Fruit fly (Drosophila melanogaster) whole organism, embryonic: ENCODE results near the gene Dis3.

Source experiments
- ATbp ChIP-seq: fragments of 200-800 bp; sonication (Bioruptor generic); optimal IDR thresholded peaks from 2 replicates; lab custom pipeline; 2017; ENCODE audit warnings: missing biosample characterization, mild to moderate bottlenecking, missing genetic modification characterization, missing genetic modification reagents
- Adf1 ChIP-seq: fragments of 200-800 bp; sonication (Bioruptor generic); IDR thresholded peaks from 2 replicates; pipeline ENCODE4 v1.3.6; 2022; ENCODE audit warnings: missing biosample characterization, missing genetic modification characterization
- Antp ChIP-seq: fragments of 200-800 bp; sonication (Bioruptor generic); optimal IDR thresholded peaks from 3 replicates; lab custom pipeline; 2016; ENCODE audit warnings: missing biosample characterization, missing genetic modification characterization
- B-H1 ChIP-seq: fragments of 200-800 bp; sonication (Bioruptor generic); IDR thresholded peaks from 3 replicates; pipeline ENCODE4 v1.3.6; 2022; ENCODE audit warnings: missing biosample characterization, missing genetic modification characterization
- BEAF-32 ChIP-seq: fragments of 200-800 bp; sonication (Bioruptor generic); optimal IDR thresholded peaks from 3 replicates; lab custom pipeline; 2017; ENCODE audit warnings: missing biosample characterization, missing genetic modification characterization, mild to moderate bottlenecking, moderate library complexity, missing genetic modification reagents
- CG10462 ChIP-seq: fragments of 200-800 bp; sonication (Bioruptor generic); optimal IDR thresholded peaks from 2 replicates; lab custom pipeline; 2016; ENCODE audit warnings: missing biosample characterization, missing genetic modification characterization
- CG11504 ChIP-seq: fragments of 200-800 bp; sonication (Bioruptor generic); optimal IDR thresholded peaks from 3 replicates; lab custom pipeline; 2019; ENCODE audit warnings: missing biosample characterization, mild to moderate bottlenecking, missing genetic modification characterization, moderate library complexity
- CG13287 ChIP-seq: fragments of 200-800 bp; sonication (Bioruptor generic); IDR thresholded peaks from 2 replicates; pipeline ENCODE4 v1.3.6; 2022; ENCODE audit warnings: missing biosample characterization, missing genetic modification characterization; ENCODE audit not compliant: partially characterized antibody
- CG14441 ChIP-seq: fragments of 200-800 bp; sonication (Bioruptor generic); IDR thresholded peaks from 2 replicates; pipeline ENCODE4 v1.3.6; 2022; ENCODE audit warnings: missing biosample characterization, missing genetic modification characterization
- CG16779 ChIP-seq: fragments of 200-800 bp; sonication (Bioruptor generic); IDR thresholded peaks from 2 replicates; pipeline ENCODE4 v1.3.6; 2022; ENCODE audit warnings: missing biosample characterization, missing genetic modification characterization
- CG16815 ChIP-seq: fragments of 200-800 bp; sonication (Bioruptor generic); optimal IDR thresholded peaks from 3 replicates; lab custom pipeline; 2017; ENCODE audit warnings: missing biosample characterization, mild to moderate bottlenecking, missing genetic modification characterization
- CG2712 ChIP-seq: fragments of 200-800 bp; optimal IDR thresholded peaks from 3 replicates; lab custom pipeline; 2019; ENCODE audit warnings: missing biosample characterization, mild to moderate bottlenecking, missing genetic modification characterization, moderate library complexity
- CG3407 ChIP-seq: fragments of 200-800 bp; sonication (Bioruptor generic); optimal IDR thresholded peaks from 2 replicates; lab custom pipeline; 2018; ENCODE audit warnings: missing biosample characterization, mild to moderate bottlenecking, missing genetic modification characterization
- CG3995 ChIP-seq: fragments of 200-800 bp; sonication (Bioruptor generic); optimal IDR thresholded peaks from 3 replicates; lab custom pipeline; 2016; ENCODE audit warnings: missing biosample characterization, missing genetic modification characterization
- CG5953 ChIP-seq: fragments of 200-800 bp; sonication (Bioruptor generic); IDR thresholded peaks from 2 replicates; pipeline ENCODE4 v1.3.6; 2022; ENCODE audit warnings: missing biosample characterization, missing genetic modification characterization
- CG8924 ChIP-seq: fragments of 200-800 bp; optimal IDR thresholded peaks from 3 replicates; lab custom pipeline; 2019; ENCODE audit warnings: missing biosample characterization, mild to moderate bottlenecking, missing genetic modification characterization, moderate library complexity
- CG8944 ChIP-seq: fragments of 200-800 bp; sonication (Bioruptor generic); optimal IDR thresholded peaks from 3 replicates; lab custom pipeline; 2016; ENCODE audit warnings: missing biosample characterization, missing genetic modification characterization
- Dll ChIP-seq: fragments of 200-800 bp; sonication (Bioruptor generic); IDR thresholded peaks from 4 replicates; pipeline ENCODE4 v1.3.6; 2022; ENCODE audit warnings: missing biosample characterization, missing genetic modification characterization; ENCODE audit not compliant: partially characterized antibody
- E2f2 ChIP-seq: fragments of 200-800 bp; sonication (Bioruptor generic); IDR thresholded peaks from 2 replicates; pipeline ENCODE4 v1.3.6; 2022; ENCODE audit warnings: missing biosample characterization, missing genetic modification characterization
- Fer1 ChIP-seq: fragments of 200-800 bp; sonication (Bioruptor generic); optimal IDR thresholded peaks from 2 replicates; lab custom pipeline; 2017; ENCODE audit warnings: missing biosample characterization, mild to moderate bottlenecking, missing genetic modification characterization
- Fer3 ChIP-seq: fragments of 200-800 bp; sonication (Bioruptor generic); optimal IDR thresholded peaks from 2 replicates; lab custom pipeline; 2018; ENCODE audit warnings: missing biosample characterization, mild to moderate bottlenecking, missing genetic modification characterization, moderate library complexity
- Hsf ChIP-seq: fragments of 200-800 bp; sonication (Bioruptor generic); optimal IDR thresholded peaks from 3 replicates; lab custom pipeline; 2016; ENCODE audit warnings: missing biosample characterization, missing genetic modification characterization
- Myb ChIP-seq: fragments of 200-800 bp; sonication (Bioruptor generic); optimal IDR thresholded peaks from 2 replicates; lab custom pipeline; 2016; ENCODE audit warnings: missing biosample characterization, missing genetic modification characterization
- NC2β ChIP-seq: fragments of 200-800 bp; sonication (Bioruptor generic); optimal IDR thresholded peaks from 2 replicates; lab custom pipeline; 2016; ENCODE audit warnings: missing biosample characterization, missing genetic modification characterization
- Poxn ChIP-seq: fragments of 200-800 bp; sonication (Bioruptor generic); IDR thresholded peaks from 2 replicates; pipeline ENCODE4 v1.3.6; 2022; ENCODE audit warnings: missing biosample characterization, missing genetic modification characterization
- Rx ChIP-seq: fragments of 200-800 bp; sonication (Bioruptor generic); IDR thresholded peaks from 2 replicates; pipeline ENCODE4 v1.3.6; 2022; ENCODE audit warnings: missing biosample characterization, missing genetic modification characterization
- Spps ChIP-seq: fragments of 200-800 bp; sonication (Bioruptor generic); optimal IDR thresholded peaks from 2 replicates; lab custom pipeline; 2018; ENCODE audit warnings: missing biosample characterization, mild to moderate bottlenecking, missing genetic modification characterization
- Vsx1 ChIP-seq: fragments of 200-800 bp; sonication (Bioruptor generic); optimal IDR thresholded peaks from 2 replicates; lab custom pipeline; 2017; ENCODE audit warnings: missing biosample characterization, mild to moderate bottlenecking, missing genetic modification characterization, missing genetic modification reagents
- YL-1 ChIP-seq: fragments of 200-800 bp; sonication (Bioruptor generic); optimal IDR thresholded peaks from 3 replicates; lab custom pipeline; 2017; ENCODE audit warnings: missing biosample characterization, mild to moderate bottlenecking, missing genetic modification characterization
- amos ChIP-seq: fragments of 200-800 bp; sonication (Bioruptor generic); IDR thresholded peaks from 2 replicates; pipeline ENCODE4 v1.3.6; 2022; ENCODE audit warnings: missing biosample characterization, missing genetic modification characterization; ENCODE audit not compliant: partially characterized antibody
- cad ChIP-seq: fragments of >200 bp; optimal IDR thresholded peaks from 2 replicates; lab custom pipeline; 2017; ENCODE audit warnings: missing biosample characterization, missing genetic modification characterization
- cas ChIP-seq: fragments of 200-800 bp; sonication (Bioruptor generic); IDR thresholded peaks from 2 replicates; pipeline ENCODE4 v1.3.6; 2022; ENCODE audit warnings: missing biosample characterization, missing genetic modification characterization
- cg ChIP-seq: fragments of 200-800 bp; sonication (Bioruptor generic); optimal IDR thresholded peaks from 3 replicates; lab custom pipeline; 2019; ENCODE audit warnings: missing biosample characterization, mild to moderate bottlenecking, missing genetic modification characterization, moderate library complexity
- eyg ChIP-seq: fragments of 200-800 bp; sonication (Bioruptor generic); optimal IDR thresholded peaks from 3 replicates; lab custom pipeline; 2016; ENCODE audit warnings: missing biosample characterization, missing genetic modification characterization
- fd96Cb ChIP-seq: fragments of 200-800 bp; sonication (Bioruptor generic); optimal IDR thresholded peaks from 2 replicates; lab custom pipeline; 2018; ENCODE audit warnings: missing biosample characterization, mild to moderate bottlenecking, missing genetic modification characterization, moderate library complexity
- ham ChIP-seq: fragments of 200-800 bp; sonication (Bioruptor generic); IDR thresholded peaks from 2 replicates; pipeline ENCODE4 v1.3.6; 2022; ENCODE audit warnings: missing biosample characterization, missing genetic modification characterization
- jumu ChIP-seq: fragments of 200-800 bp; sonication (Bioruptor generic); optimal IDR thresholded peaks from 3 replicates; lab custom pipeline; 2016; ENCODE audit warnings: missing biosample characterization, missing genetic modification characterization
- lab ChIP-seq: fragments of 200-800 bp; sonication (Bioruptor generic); optimal IDR thresholded peaks from 3 replicates; lab custom pipeline; 2017; ENCODE audit warnings: missing biosample characterization, missing genetic modification characterization, mild to moderate bottlenecking, moderate library complexity, missing genetic modification reagents
- luna ChIP-seq: fragments of 200-800 bp; sonication (Bioruptor generic); optimal IDR thresholded peaks from 2 replicates; lab custom pipeline; 2016; ENCODE audit warnings: missing biosample characterization, missing genetic modification characterization
- mld ChIP-seq: fragments of 200-800 bp; sonication (Bioruptor generic); IDR thresholded peaks from 3 replicates; pipeline ENCODE4 v1.3.6; 2022; ENCODE audit warnings: missing biosample characterization, missing genetic modification characterization; ENCODE audit not compliant: partially characterized antibody
- p53 ChIP-seq: fragments of 200-800 bp; sonication (Bioruptor generic); optimal IDR thresholded peaks from 2 replicates; lab custom pipeline; 2016; ENCODE audit warnings: missing biosample characterization, missing genetic modification characterization
- pan ChIP-seq, 4 experiments: fragments of >200 bp in 3 of 4; fragments of 200-800 bp in 1 of 4; sonication (Bioruptor generic) in 1 of 4; optimal IDR thresholded peaks in 3 of 4; IDR thresholded peaks in 1 of 4; 2 replicates each; pipeline versions ENCODE4 v1.3.6 to Lab custom; 2017 to 2022; ENCODE audit warnings: missing biosample characterization in 2 of 4, missing genetic modification characterization in 2 of 4, mixed read lengths in 1 of 4
- pita ChIP-seq: fragments of 200-800 bp; sonication (Bioruptor generic); optimal IDR thresholded peaks from 2 replicates; lab custom pipeline; 2017; ENCODE audit warnings: missing biosample characterization, mild to moderate bottlenecking, missing genetic modification characterization
- sim ChIP-seq: fragments of 200-800 bp; sonication (Bioruptor generic); IDR thresholded peaks from 2 replicates; pipeline ENCODE4 v1.3.6; 2022; ENCODE audit warnings: missing biosample characterization, missing genetic modification characterization
- sr ChIP-seq: fragments of 200-800 bp; sonication (Bioruptor generic); IDR thresholded peaks from 3 replicates; pipeline ENCODE4 v1.3.6; 2022; ENCODE audit warnings: missing biosample characterization, missing genetic modification characterization
- toy ChIP-seq: fragments of 200-800 bp; sonication (Bioruptor generic); IDR thresholded peaks from 2 replicates; pipeline ENCODE4 v1.3.6; 2022; ENCODE audit warnings: missing biosample characterization, missing genetic modification characterization
- trh ChIP-seq: fragments of 200-800 bp; sonication (Bioruptor generic); optimal IDR thresholded peaks from 2 replicates; lab custom pipeline; 2016; ENCODE audit warnings: missing biosample characterization, missing genetic modification characterization
- vnd ChIP-seq: fragments of 200-800 bp; sonication (Bioruptor generic); IDR thresholded peaks from 3 replicates; pipeline ENCODE4 v1.3.6; 2022; ENCODE audit warnings: missing biosample characterization, missing genetic modification characterization; ENCODE audit not compliant: partially characterized antibody
- vvl ChIP-seq: fragments of 200-800 bp; sonication (Bioruptor generic); IDR thresholded peaks from 2 replicates; pipeline ENCODE4 v1.3.6; 2022; ENCODE audit warnings: missing biosample characterization, missing genetic modification characterization

Gene Dis3

DNA sequence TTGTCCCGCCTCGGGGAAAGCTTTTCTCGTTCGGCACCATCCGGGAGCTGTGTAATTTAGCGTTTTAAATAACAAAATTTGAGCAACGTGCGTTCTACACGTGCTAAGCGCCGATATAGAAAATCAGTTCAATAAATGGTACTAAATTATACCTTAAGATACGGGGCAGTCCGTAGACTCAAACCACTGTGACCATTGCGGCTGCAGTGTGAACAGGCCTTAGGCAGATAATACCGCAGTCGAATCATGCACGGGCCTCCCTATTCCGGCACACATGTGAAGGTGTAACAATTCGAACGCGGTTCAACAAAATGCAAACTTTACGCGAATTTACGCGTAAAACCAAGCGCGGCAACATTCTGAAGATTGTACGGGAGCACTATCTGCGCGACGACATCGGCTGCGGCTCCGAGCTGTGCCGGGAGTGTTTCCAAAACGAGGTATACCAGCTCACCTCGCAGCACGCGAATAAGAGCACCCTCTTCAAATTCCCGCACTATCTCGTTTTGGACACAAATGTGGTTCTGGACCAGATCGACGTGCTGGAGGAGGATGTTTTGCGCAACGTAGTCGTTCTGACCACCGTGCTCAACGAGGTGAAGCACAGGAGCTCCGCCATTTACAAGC is at the start of gene Dis3, which contains the start of gene Rrp5 (continued):
- TF ChIP-seq p53, result peak; percentile 65
- TF ChIP-seq trh (GFP tag; lab: Kevin White, UChicago), result no peak
- no peak for TF ChIP-seq sr (GFP tag; lab: Robert Waterston, UW)
- TF ChIP-seq Rx (GFP tag; lab: Robert Waterston, UW), result no peak
- no peak for TF ChIP-seq CG11504 (tag; lab: Kevin White, UChicago)
- TF ChIP-seq CG2712 (tag; lab: Kevin White, UChicago), result no peak
- TF ChIP-seq Vsx1 (GFP tag; lab: Kevin White, UChicago), result no peak
- no peak for TF ChIP-seq luna
- no peak for TF ChIP-seq CG8924 (tag; lab: Kevin White, UChicago)
- TF ChIP-seq CG13287, result peak; percentile 64; the same call in 1 of the 2 replicates
- TF ChIP-seq BEAF-32 (GFP tag; lab: Kevin White, UChicago), result peak; percentile 61
- no peak for TF ChIP-seq lab
- no peak for TF ChIP-seq cad (GFP tag; lab: Kevin White, UChicago)
- TF ChIP-seq Hsf, result peak; percentile 40
- TF ChIP-seq pan (optimal IDR thresholded peaks at IDR 0.05; lab: Kevin White, UChicago), result no peak
- peak in 1 of 2 experiments; percentile 18 for TF ChIP-seq pan (GFP tag; optimal IDR thresholded peaks at IDR 0.05 in 1 of 2, IDR thresholded peaks at IDR 0.05 in 1 of 2)
- TF ChIP-seq Antp (GFP tag; lab: Kevin White, UChicago), result no peak
- TF ChIP-seq B-H1 (GFP tag; lab: Robert Waterston, UW), result no peak
- TF ChIP-seq Fer3 (tag; lab: Kevin White, UChicago), result no peak
- no peak for TF ChIP-seq Spps
- peak; percentile 39 for TF ChIP-seq jumu
- peak; percentile 50 for TF ChIP-seq Adf1 (GFP tag; lab: Robert Waterston, UW)
- no peak for TF ChIP-seq CG10462 (GFP tag; lab: Kevin White, UChicago)
- peak; percentile 97 for TF ChIP-seq YL-1
- TF ChIP-seq ham (GFP tag; lab: Robert Waterston, UW), result no peak
- TF ChIP-seq Dll (GFP tag; lab: Robert Waterston, UW), result 0 out of 4 replicates have a peak, but pooled peaks have one; percentile 17
- peak; percentile 30; the same call in 1 of the 2 replicates for TF ChIP-seq cas
- peak; percentile 22 for TF ChIP-seq CG8944 (GFP tag; lab: Kevin White, UChicago)
- no peak for TF ChIP-seq CG3407 (GFP tag; lab: Kevin White, UChicago)
- TF ChIP-seq mld (GFP tag; lab: Robert Waterston, UW), result no peak
- TF ChIP-seq CG14441 (GFP tag; lab: Robert Waterston, UW), result peak; percentile 30; the same call in 1 of the 2 replicates
- TF ChIP-seq NC2β (GFP tag; lab: Kevin White, UChicago), result peak; percentile 59
- 0 out of 2 replicates have a peak, but pooled peaks have one; percentile 10 for TF ChIP-seq toy (GFP tag; lab: Robert Waterston, UW)
- no peak for TF ChIP-seq Poxn (GFP tag; lab: Robert Waterston, UW)
- no peak for TF ChIP-seq eyg (GFP tag; lab: Kevin White, UChicago)
- peak; percentile 54; the same call in 1 of the 2 replicates for TF ChIP-seq CG16779 (GFP tag; lab: Robert Waterston, UW)
- no peak for TF ChIP-seq Fer1 (GFP tag; lab: Kevin White, UChicago)
- TF ChIP-seq ATbp (GFP tag; lab: Kevin White, UChicago), result no peak
- peak; percentile 17; the same call in 1 of the 2 replicates for TF ChIP-seq CG5953 (GFP tag; lab: Robert Waterston, UW)
- TF ChIP-seq pita (GFP tag; lab: Kevin White, UChicago), result peak; percentile 69
- TF ChIP-seq sim, result no peak
- TF ChIP-seq vnd, result 0 out of 3 replicates have a peak, but pooled peaks have one; percentile 26
- no peak for TF ChIP-seq cg (GFP tag; lab: Kevin White, UChicago)
- peak; percentile 67 for TF ChIP-seq E2f2 (GFP tag; lab: Robert Waterston, UW)
- no peak for TF ChIP-seq CG16815 (GFP tag; lab: Kevin White, UChicago)
- no peak for TF ChIP-seq fd96Cb
- peak; percentile 75 for TF ChIP-seq CG3995 (GFP tag; lab: Kevin White, UChicago)
- TF ChIP-seq vvl (GFP tag; lab: Robert Waterston, UW), result peak; percentile 78
- TF ChIP-seq Myb (GFP tag; lab: Kevin White, UChicago), result peak; percentile 73
- peak; percentile 58 for TF ChIP-seq amos
